Fruit fly (Drosophila melanogaster): ENCODE measurements around the gene Csl4.

- TF ChIP-seq Ssrp (tag; optimal IDR thresholded peaks at IDR 0.05) (no peak), CG3163 (GFP tag; optimal IDR thresholded peaks at IDR 0.05) (no peak), CoRest (tag; optimal IDR thresholded peaks at IDR 0.05) (no peak)
Measured at dm6 chr2L:11085129-11085528, 38.2 kb downstream of the Csl4 start, which contains the start of gene AstCC.

Measured in whole organism, embryonic.